Worm (Caenorhabditis elegans) whole organism, L1 larva: ENCODE measurements around the gene wrt-5.

Experiments
- C04F5.9 ChIP-seq: sonication (generic microtip); optimal IDR thresholded peaks from 2 replicates; lab custom pipeline; 2016; ENCODE audit warnings: missing genetic modification characterization, missing compliant biosample characterization
- Y116A8C.19 ChIP-seq: sonication (generic microtip); optimal IDR thresholded peaks from 2 replicates; lab custom pipeline; 2016; ENCODE audit warnings: missing compliant biosample characterization, missing genetic modification characterization, borderline replicate concordance
- ceh-88 ChIP-seq: fragments of 200-800 bp; sonication (Bioruptor generic); IDR thresholded peaks from 2 replicates; pipeline ENCODE4 v1.3.6; 2022; ENCODE audit warnings: missing genetic modification characterization, missing compliant biosample characterization
- dsc-1 ChIP-seq: sonication (generic microtip); optimal IDR thresholded peaks from 2 replicates; lab custom pipeline; 2016; ENCODE audit warnings: mild to moderate bottlenecking, missing genetic modification characterization, missing compliant biosample characterization
- elt-2 ChIP-seq: sonication (generic microtip); optimal IDR thresholded peaks from 2 replicates; lab custom pipeline; 2016; ENCODE audit warnings: missing genetic modification characterization, mild to moderate bottlenecking, inconsistent platforms, missing compliant biosample characterization, missing genetic modification reagents
- ets-5 ChIP-seq: fragments of 200-800 bp; sonication (Bioruptor generic); IDR thresholded peaks from 2 replicates; pipeline ENCODE4 v1.3.6; 2022; ENCODE audit warnings: missing genetic modification characterization, missing compliant biosample characterization
- fkh-10 ChIP-seq: sonication (generic microtip); optimal IDR thresholded peaks from 2 replicates; lab custom pipeline; 2017; ENCODE audit warnings: missing biosample characterization, missing genetic modification reagents, missing genetic modification characterization
- fkh-4 ChIP-seq: sonication (generic microtip); optimal IDR thresholded peaks from 2 replicates; lab custom pipeline; 2016; ENCODE audit warnings: missing compliant biosample characterization, missing genetic modification characterization, borderline replicate concordance
- fkh-8 ChIP-seq: sonication (generic microtip); optimal IDR thresholded peaks from 2 replicates; lab custom pipeline; 2016; ENCODE audit warnings: mild to moderate bottlenecking, missing genetic modification characterization, missing compliant biosample characterization
- jun-1 ChIP-seq: fragments of 150-350 bp; optimal IDR thresholded peaks from 2 replicates; lab custom pipeline; 2014; ENCODE audit warnings: missing biosample characterization, missing genetic modification reagents, missing genetic modification characterization
- lin-14 ChIP-seq: fragments of 200-800 bp; sonication (Bioruptor generic); optimal IDR thresholded peaks from 2 replicates; lab custom pipeline; 2018; ENCODE audit warnings: mild to moderate bottlenecking, missing genetic modification characterization, moderate library complexity, missing compliant biosample characterization
- nhr-20 ChIP-seq: sonication (generic microtip); optimal IDR thresholded peaks from 2 replicates; lab custom pipeline; 2016; ENCODE audit warnings: mild to moderate bottlenecking, missing genetic modification characterization, missing compliant biosample characterization
- nhr-237 ChIP-seq: fragments of 150-350 bp; optimal IDR thresholded peaks from 2 replicates; lab custom pipeline; 2014; ENCODE audit warnings: missing biosample characterization, missing genetic modification characterization
- nhr-28 ChIP-seq: fragments of 150-350 bp; optimal IDR thresholded peaks from 2 replicates; lab custom pipeline; 2014; ENCODE audit warnings: missing biosample characterization, missing genetic modification characterization
- nhr-47 ChIP-seq: sonication (generic microtip); optimal IDR thresholded peaks from 2 replicates; lab custom pipeline; 2016; ENCODE audit warnings: mild to moderate bottlenecking, missing genetic modification characterization, moderate library complexity, missing compliant biosample characterization
- nhr-84 ChIP-seq: sonication (generic microtip); optimal IDR thresholded peaks from 2 replicates; lab custom pipeline; 2017; ENCODE audit warnings: missing biosample characterization, missing genetic modification characterization
- nhr-85 ChIP-seq: sonication (generic microtip); peaks from one replicate; lab custom pipeline; 2016; ENCODE audit warnings: missing genetic modification characterization, inconsistent platforms, missing compliant biosample characterization
- nhr-90 ChIP-seq: sonication (generic microtip); optimal IDR thresholded peaks from 2 replicates; lab custom pipeline; 2016; ENCODE audit warnings: mild to moderate bottlenecking, missing genetic modification characterization, missing compliant biosample characterization; ENCODE audit not compliant: poor library complexity
- pax-3 ChIP-seq: fragments of 200-800 bp; sonication (Bioruptor generic); optimal IDR thresholded peaks from 2 replicates; lab custom pipeline; 2018; ENCODE audit warnings: mild to moderate bottlenecking, missing genetic modification characterization, moderate library complexity, missing compliant biosample characterization
- snpc-4 ChIP-seq: fragments of 150-350 bp; optimal IDR thresholded peaks from 2 replicates; lab custom pipeline; 2014; ENCODE audit warnings: missing biosample characterization, missing genetic modification characterization
- sptf-1 ChIP-seq: fragments of 150-350 bp; optimal IDR thresholded peaks from 2 replicates; lab custom pipeline; 2014; ENCODE audit warnings: missing biosample characterization, missing genetic modification characterization
- tlp-1 ChIP-seq: fragments of 150-350 bp; optimal IDR thresholded peaks from 2 replicates; lab custom pipeline; 2014; ENCODE audit warnings: missing biosample characterization, missing genetic modification characterization
- unc-130 ChIP-seq: fragments of 150-350 bp; optimal IDR thresholded peaks from 2 replicates; lab custom pipeline; 2017; ENCODE audit warnings: missing biosample characterization, missing genetic modification characterization, inconsistent platforms
- unc-86 ChIP-seq: sonication (generic microtip); optimal IDR thresholded peaks from 2 replicates; lab custom pipeline; 2016; ENCODE audit warnings: missing genetic modification characterization, missing compliant biosample characterization
- zag-1 ChIP-seq: fragments of 150-350 bp; optimal IDR thresholded peaks from 2 replicates; lab custom pipeline; 2014; ENCODE audit warnings: missing biosample characterization, missing genetic modification characterization
- ztf-4 ChIP-seq: fragments of 150-350 bp; optimal IDR thresholded peaks from 2 replicates; lab custom pipeline; 2014; ENCODE audit warnings: missing biosample characterization, missing genetic modification characterization

The wrt-5 gene

ce11 chrIV:4007697-4008096, 43.7 kb downstream of the wrt-5 start, which contains the start of gene W02C12.2 (continued):
- TF ChIP-seq nhr-85 (no peak), fkh-4 (no peak), zag-1 (tag; lab: Kevin White, UChicago) (no peak), nhr-84 (no peak), ceh-88 (GFP tag; lab: Robert Waterston, UW) (no peak), dsc-1 (tag; lab: Kevin White, UChicago) (no peak)

ce11 chrIV:4005166-4005565, 46.3 kb downstream of the wrt-5 start:
- no peak for TF ChIP-seq nhr-90 (tag; lab: Kevin White, UChicago)
- TF ChIP-seq ztf-4 (tag; lab: Kevin White, UChicago), result no peak
- TF ChIP-seq fkh-10 (GFP tag; lab: Kevin White, UChicago), result peak; percentile 42
- no peak for TF ChIP-seq nhr-237 (tag; lab: Kevin White, UChicago)
- TF ChIP-seq lin-14 (GFP tag; lab: Kevin White, UChicago), result peak; percentile 58
- TF ChIP-seq elt-2 (tag; lab: Kevin White, UChicago), result no peak

- TF ChIP-seq nhr-20 (tag; lab: Kevin White, UChicago) (no peak), nhr-237 (tag; lab: Kevin White, UChicago) (no peak), C04F5.9 (tag; lab: Kevin White, UChicago) (no peak), nhr-28 (tag; lab: Kevin White, UChicago) (no peak), tlp-1 (tag; lab: Kevin White, UChicago) (no peak), Y116A8C.19 (tag; lab: Kevin White, UChicago) (no peak), pax-3 (tag; lab: Kevin White, UChicago) (no peak), sptf-1 (no peak), fkh-8 (tag; lab: Kevin White, UChicago) (no peak), snpc-4 (tag; lab: Kevin White, UChicago) (no peak), nhr-47 (tag; lab: Kevin White, UChicago) (no peak), ets-5 (GFP tag; lab: Robert Waterston, UW) (no peak), unc-130 (tag; lab: Kevin White, UChicago) (no peak), unc-86 (tag; lab: Kevin White, UChicago) (no peak), nhr-85 (no peak), jun-1 (tag; lab: Kevin White, UChicago) (no peak)
Measured at ce11 chrIV:4004221-4004620, 47.2 kb downstream of the wrt-5 start.
